Fruit fly (Drosophila melanogaster): ENCODE data around the gene CG34316.
A peak's percentile ranks its signal among the peaks of the same experiment; 100 is the strongest.

Gene CG34316

dm6 chr3R:15242186-15243045 lies 12.0 kb downstream of the CG34316 start, which contains the start of the genes tefu and Hsc70-4 (continued):
- no peak; the same call in 2 of the 3 replicates for TF ChIP-seq z (GFP tag; IDR thresholded peaks at IDR 0.05)
- TF ChIP-seq ro (GFP tag; IDR thresholded peaks at IDR 0.05): peak; percentile 66; the same call in 1 of the 2 replicates
- TF ChIP-seq CG7839 (tag; optimal IDR thresholded peaks at IDR 0.05): peak; percentile 76
- TF ChIP-seq Tbp (GFP tag; optimal IDR thresholded peaks at IDR 0.05): peak; percentile 80
- TF ChIP-seq ac (GFP tag; optimal IDR thresholded peaks at IDR 0.05): no peak
- peak; percentile 70 for TF ChIP-seq Xrp1 (GFP tag; IDR thresholded peaks at IDR 0.05)
- TF ChIP-seq Asciz (GFP tag; optimal IDR thresholded peaks at IDR 0.05): no peak
- no peak for TF ChIP-seq sd (tag; optimal IDR thresholded peaks at IDR 0.05)
- TF ChIP-seq wek (GFP tag; optimal IDR thresholded peaks at IDR 0.05): no peak
- TF ChIP-seq fd102C (GFP tag; optimal IDR thresholded peaks at IDR 0.05): no peak
- peak; percentile 81 for TF ChIP-seq CG9215 (GFP tag; IDR thresholded peaks at IDR 0.05)
- TF ChIP-seq CG12155 (GFP tag; optimal IDR thresholded peaks at IDR 0.05): peak; percentile 72
- TF ChIP-seq CG14710 (tag; optimal IDR thresholded peaks at IDR 0.05): peak; percentile 92
- peak; percentile 68; the same call in 1 of the 3 replicates for TF ChIP-seq otp (GFP tag; IDR thresholded peaks at IDR 0.05)
- peak; percentile 76 for TF ChIP-seq CG15696 (tag; optimal IDR thresholded peaks at IDR 0.05)
- no peak for TF ChIP-seq Doc2 (GFP tag; IDR thresholded peaks at IDR 0.05)
- peak; percentile 32; the same call in 1 of the 2 replicates for TF ChIP-seq dimm (GFP tag; IDR thresholded peaks at IDR 0.05)
- TF ChIP-seq Scr (GFP tag; IDR thresholded peaks at IDR 0.05; ENCODE audit: partially characterized antibody): no peak
- no peak for TF ChIP-seq CG4360 (GFP tag; IDR thresholded peaks at IDR 0.05)
- no peak for TF ChIP-seq cg (GFP tag; optimal IDR thresholded peaks at IDR 0.05)
- TF ChIP-seq sug (tag; optimal IDR thresholded peaks at IDR 0.05): peak; percentile 75
- peak; percentile 57 for TF ChIP-seq CG10979 (tag; optimal IDR thresholded peaks at IDR 0.05)
- peak; percentile 61 for TF ChIP-seq CG17385 (GFP tag; optimal IDR thresholded peaks at IDR 0.05)
- peak; percentile 52 for TF ChIP-seq CHES-1-like (GFP tag; optimal IDR thresholded peaks at IDR 0.05)
- no peak for TF ChIP-seq D (optimal IDR thresholded peaks at IDR 0.05)
- peak; percentile 34 for TF ChIP-seq D (GFP tag; optimal IDR thresholded peaks at IDR 0.05)
- no peak for TF ChIP-seq grn (GFP tag; optimal IDR thresholded peaks at IDR 0.05)
- TF ChIP-seq ssp (GFP tag; IDR thresholded peaks at IDR 0.05): peak; percentile 99
- TF ChIP-seq pum (GFP tag; optimal IDR thresholded peaks at IDR 0.05): peak; percentile 69
- peak; percentile 33 for TF ChIP-seq fd3F (GFP tag; optimal IDR thresholded peaks at IDR 0.05)
- peak; percentile 78 for TF ChIP-seq CG8765 (GFP tag; IDR thresholded peaks at IDR 0.05)
- peak; percentile 63 for TF ChIP-seq CG4730 (GFP tag; IDR thresholded peaks at IDR 0.05)
- peak; percentile 14 for TF ChIP-seq Side (GFP tag; optimal IDR thresholded peaks at IDR 0.05)
- TF ChIP-seq inv (GFP tag; IDR thresholded peaks at IDR 0.05; ENCODE audit: partially characterized antibody): no peak
- no peak for TF ChIP-seq Hey (tag; optimal IDR thresholded peaks at IDR 0.05)
- peak; percentile 29 for TF ChIP-seq CG16863 (GFP tag; optimal IDR thresholded peaks at IDR 0.05)
- peak; percentile 91 for TF ChIP-seq pzg (GFP tag; optimal IDR thresholded peaks at IDR 0.05)
- peak; percentile 76 for TF ChIP-seq CG18619 (GFP tag; optimal IDR thresholded peaks at IDR 0.05)
- TF ChIP-seq CG1024 (GFP tag; IDR thresholded peaks at IDR 0.05): peak; percentile 83
- peak; percentile 75 for TF ChIP-seq Dek (tag; optimal IDR thresholded peaks at IDR 0.05)
- peak; percentile 28 for TF ChIP-seq CG10462 (GFP tag; optimal IDR thresholded peaks at IDR 0.05)
- no peak for TF ChIP-seq hb (GFP tag; IDR thresholded peaks at IDR 0.05; ENCODE audit: partially characterized antibody)
- TF ChIP-seq gem (tag; optimal IDR thresholded peaks at IDR 0.05): peak; percentile 86
- no peak for TF ChIP-seq eyg (GFP tag; optimal IDR thresholded peaks at IDR 0.05)
- TF ChIP-seq CG3281 (GFP tag; optimal IDR thresholded peaks at IDR 0.05): peak; percentile 44
- peak; percentile 53; the same call in 1 of the 2 replicates for TF ChIP-seq CG31224 (GFP tag; IDR thresholded peaks at IDR 0.05)
- peak; percentile 46 for TF ChIP-seq gcm2 (GFP tag; optimal IDR thresholded peaks at IDR 0.05)
- TF ChIP-seq CG12299 (tag; optimal IDR thresholded peaks at IDR 0.05): peak; percentile 27
- TF ChIP-seq CG5953 (GFP tag; IDR thresholded peaks at IDR 0.05): 0 out of 2 replicates have a peak, but pooled peaks have one; percentile 34

All from whole organism, embryonic.